Worm (Caenorhabditis elegans): ENCODE results near the gene ced-4.

DNA sequence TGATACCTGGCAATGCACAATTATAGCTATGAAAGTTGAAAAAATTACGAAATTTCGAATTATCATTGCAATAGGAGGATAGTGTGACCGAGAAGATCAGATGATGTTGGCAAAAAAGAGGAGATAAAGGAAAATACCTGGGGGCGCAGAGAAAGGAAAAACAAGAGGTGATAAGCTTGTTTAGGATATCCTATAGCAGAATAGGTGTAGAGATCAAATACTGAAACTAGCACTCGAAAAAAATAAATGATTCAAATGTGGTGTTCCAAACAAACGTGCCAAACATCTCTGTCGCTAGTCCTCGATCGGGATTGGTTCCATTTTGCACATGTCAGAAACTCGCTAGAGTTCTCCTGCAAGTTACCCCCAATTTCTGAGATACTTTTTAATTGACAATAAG lies 22.7 kb upstream of the ced-4 start, which contains the start of gene F26A1.9:
- TF ChIP-seq fos-1 (tag; optimal IDR thresholded peaks at IDR 0.05) (no peak), ceh-16 (tag; optimal IDR thresholded peaks at IDR 0.05) (no peak), nhr-6 (tag; optimal IDR thresholded peaks at IDR 0.05) (no peak)
